Worm (Caenorhabditis elegans): Measurements from ENCODE around the gene R07B7.6.

The R07B7.6 gene

ce11 chrV:12040823-12041606 is 33.8 kb downstream of the R07B7.6 start, which contains the start of the genes kup-1 and F10C2.4 (continued):
- TF ChIP-seq aly-2 (tag; optimal IDR thresholded peaks at IDR 0.05) (no peak), mbf-1 (tag; optimal IDR thresholded peaks at IDR 0.05) (no peak), blmp-1 (tag; optimal IDR thresholded peaks at IDR 0.05; ENCODE audit: insufficient read depth) (no peak)

ce11 chrV:12039755-12040154 is 35.0 kb downstream of the R07B7.6 start:
- TF ChIP-seq ceh-16 (tag; optimal IDR thresholded peaks at IDR 0.05) = no peak
- peak; percentile 24 for TF ChIP-seq nhr-25 (tag; optimal IDR thresholded peaks at IDR 0.05)

DNA sequence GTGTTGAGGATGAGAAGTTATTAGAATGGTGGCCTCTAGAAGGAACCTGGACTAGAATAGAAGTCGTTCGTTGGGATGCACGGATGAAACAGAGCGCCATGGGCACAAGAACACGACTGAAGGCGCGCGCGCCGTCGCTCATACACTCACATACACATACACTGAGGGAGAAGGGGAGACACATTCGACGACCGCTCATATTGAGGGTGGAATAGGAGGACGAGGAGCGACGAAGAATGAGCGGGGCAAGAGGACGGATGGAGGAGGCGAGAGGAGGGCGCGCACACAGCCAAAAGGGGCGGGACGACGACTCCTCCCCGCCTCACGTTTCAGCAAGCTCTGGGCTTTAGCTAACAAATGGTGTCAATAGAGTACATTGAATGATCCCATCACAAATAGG is 36.0 kb downstream of the R07B7.6 start:
- TF ChIP-seq F13H6.1 (tag; optimal IDR thresholded peaks at IDR 0.05) = peak; percentile 7
- no peak for TF ChIP-seq elt-1 (tag; optimal IDR thresholded peaks at IDR 0.05)
- TF ChIP-seq sma-9 (GFP tag; optimal IDR thresholded peaks at IDR 0.05) = no peak
- no peak for TF ChIP-seq sma-9 (tag; optimal IDR thresholded peaks at IDR 0.05)
- no peak for TF ChIP-seq ztf-11 (tag; optimal IDR thresholded peaks at IDR 0.05)
- no peak for TF ChIP-seq alr-1 (tag; optimal IDR thresholded peaks at IDR 0.05)
- no peak for TF ChIP-seq unc-39 (tag; optimal IDR thresholded peaks at IDR 0.05)
- TF ChIP-seq blmp-1 (tag; optimal IDR thresholded peaks at IDR 0.05; ENCODE audit: insufficient read depth) = no peak
- no peak for TF ChIP-seq sem-4 (tag; optimal IDR thresholded peaks at IDR 0.05)
- no peak for TF ChIP-seq lin-39 (tag; optimal IDR thresholded peaks at IDR 0.05)
- no peak for TF ChIP-seq nhr-10 (tag; optimal IDR thresholded peaks at IDR 0.05)
- peak; percentile 29 for TF ChIP-seq nhr-129 (tag; optimal IDR thresholded peaks at IDR 0.05)
- TF ChIP-seq aly-2 (tag; optimal IDR thresholded peaks at IDR 0.05) = no peak
- TF ChIP-seq unc-62 (GFP tag; optimal IDR thresholded peaks at IDR 0.05) = no peak
- no peak for TF ChIP-seq skn-1 (tag; optimal IDR thresholded peaks at IDR 0.05)
- TF ChIP-seq gmeb-1 (tag; optimal IDR thresholded peaks at IDR 0.05) = no peak
- no peak for TF ChIP-seq nhr-237 (tag; optimal IDR thresholded peaks at IDR 0.05)
- TF ChIP-seq nhr-25 (tag; optimal IDR thresholded peaks at IDR 0.05) = no peak
- peak; percentile 65 for TF ChIP-seq ama-1 (optimal IDR thresholded peaks at IDR 0.05)
- peak; percentile 12 for TF ChIP-seq unc-55 (GFP tag; optimal IDR thresholded peaks at IDR 0.05)
- TF ChIP-seq egl-27 (tag; optimal IDR thresholded peaks at IDR 0.05) = no peak
- TF ChIP-seq nhr-12 (tag; optimal IDR thresholded peaks at IDR 0.05) = no peak
- TF ChIP-seq ceh-16 (tag; optimal IDR thresholded peaks at IDR 0.05) = no peak
- no peak for TF ChIP-seq dmd-4 (tag; optimal IDR thresholded peaks at IDR 0.05)
- TF ChIP-seq peb-1 (tag; optimal IDR thresholded peaks at IDR 0.05) = no peak
- peak; percentile 33 for TF ChIP-seq C34F6.9 (tag; optimal IDR thresholded peaks at IDR 0.05)
- TF ChIP-seq ceh-82 (tag; optimal IDR thresholded peaks at IDR 0.05) = no peak
- no peak for TF ChIP-seq mbf-1 (tag; optimal IDR thresholded peaks at IDR 0.05)
- no peak for TF ChIP-seq nhr-77 (tag; optimal IDR thresholded peaks at IDR 0.05)
- no peak for TF ChIP-seq ZK546.5 (tag; optimal IDR thresholded peaks at IDR 0.05)
- no peak for TF ChIP-seq lsy-2 (tag; optimal IDR thresholded peaks at IDR 0.05)
- TF ChIP-seq ztf-1 (GFP tag; conservative IDR thresholded peaks at IDR 0.05) = no peak
- no peak for TF ChIP-seq mdl-1 (tag; optimal IDR thresholded peaks at IDR 0.05)
- peak; percentile 32 for TF ChIP-seq lin-11 (tag; optimal IDR thresholded peaks at IDR 0.05)
- TF ChIP-seq elt-3 (tag; optimal IDR thresholded peaks at IDR 0.05) = no peak
- TF ChIP-seq R02D3.7 (tag; optimal IDR thresholded peaks at IDR 0.05) = no peak
- no peak for TF ChIP-seq crh-2 (tag; optimal IDR thresholded peaks at IDR 0.05)
- no peak for TF ChIP-seq mab-5 (tag; optimal IDR thresholded peaks at IDR 0.05)
- TF ChIP-seq fos-1 (tag; optimal IDR thresholded peaks at IDR 0.05) = no peak
- no peak for TF ChIP-seq nhr-21 (tag; optimal IDR thresholded peaks at IDR 0.05)

DNA sequence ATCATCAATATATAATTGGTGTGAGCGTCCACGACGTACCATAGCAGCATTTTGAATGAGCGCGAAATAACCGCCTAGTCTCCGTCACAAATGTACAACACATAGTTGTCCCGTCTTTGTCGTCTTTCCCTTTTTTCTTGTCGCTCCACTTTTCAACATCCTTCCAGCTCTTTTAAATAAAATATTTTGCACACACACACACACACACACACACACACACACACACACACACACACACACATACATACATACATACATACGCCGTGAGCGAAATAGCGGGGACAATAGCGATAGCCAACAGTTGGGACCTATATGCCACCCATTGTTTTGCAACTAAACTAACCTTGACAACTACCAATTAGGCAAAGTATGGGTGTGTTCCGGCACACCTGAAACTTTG is 36.5 kb downstream of the R07B7.6 start:
- TF ChIP-seq sma-9 (GFP tag; optimal IDR thresholded peaks at IDR 0.05) = no peak
- TF ChIP-seq sma-9 (tag; optimal IDR thresholded peaks at IDR 0.05) = no peak
- TF ChIP-seq Y55F3AM.14 (GFP tag; optimal IDR thresholded peaks at IDR 0.05) = peak; percentile 2
- peak; percentile 59 for TF ChIP-seq unc-55 (GFP tag; optimal IDR thresholded peaks at IDR 0.05)
- peak; percentile 11 for TF ChIP-seq nhr-129 (tag; optimal IDR thresholded peaks at IDR 0.05)
- TF ChIP-seq ZK546.5 (tag; optimal IDR thresholded peaks at IDR 0.05) = no peak
